Worm (Caenorhabditis elegans) whole organism, late embryonic: ENCODE results near the gene idpc-4.

Experiments used
- ama-1 ChIP-seq: fragments of 150-350 bp; optimal IDR thresholded peaks from 2 replicates; lab custom pipeline; 2014
- ceh-24 ChIP-seq: sonication (generic microtip); optimal IDR thresholded peaks from 2 replicates; lab custom pipeline; 2016; ENCODE audit warnings: mild to moderate bottlenecking, missing genetic modification characterization, missing compliant biosample characterization
- fkh-6 ChIP-seq: sonication (generic microtip); optimal IDR thresholded peaks from 2 replicates; lab custom pipeline; 2016; ENCODE audit warnings: missing genetic modification characterization, missing compliant biosample characterization
- hlh-8 ChIP-seq: sonication (generic microtip); optimal IDR thresholded peaks from 2 replicates; lab custom pipeline; 2016; ENCODE audit warnings: missing genotype, missing genetic modification characterization, missing compliant biosample characterization
- nhr-11 ChIP-seq: fragments of 150-350 bp; optimal IDR thresholded peaks from 2 replicates; lab custom pipeline; 2014; ENCODE audit warnings: missing biosample characterization, missing genetic modification characterization
- pqm-1 ChIP-seq: sonication (generic microtip); optimal IDR thresholded peaks from 2 replicates; lab custom pipeline; 2016; ENCODE audit warnings: missing genetic modification characterization, missing compliant biosample characterization
- rnt-1 ChIP-seq: sonication (generic microtip); optimal IDR thresholded peaks from 2 replicates; lab custom pipeline; 2016; ENCODE audit warnings: missing genetic modification characterization, missing compliant biosample characterization
- zip-5 ChIP-seq: sonication (generic microtip); optimal IDR thresholded peaks from 2 replicates; lab custom pipeline; 2016; ENCODE audit warnings: missing genetic modification characterization, missing compliant biosample characterization

- TF ChIP-seq ceh-24 (tag; lab: Kevin White, UChicago) (no peak), rnt-1 (tag; lab: Kevin White, UChicago) (no peak), pqm-1 (no peak), ama-1 (lab: Kevin White, UChicago) (no peak), fkh-6 (tag; lab: Kevin White, UChicago) (no peak), zip-5 (tag; lab: Kevin White, UChicago) (no peak), nhr-11 (tag; lab: Kevin White, UChicago) (no peak), hlh-8 (tag; lab: Kevin White, UChicago) (no peak)
Measured at ce11 chrV:9609217-9609616, 16.0 kb upstream of the idpc-4 start.
